Fruit fly (Drosophila melanogaster) whole organism, embryonic: ENCODE measurements around the gene Rbp1-like.

ENCODE experiments used
- BtbVII ChIP-seq: fragments of 200-800 bp; sonication (Bioruptor generic); optimal IDR thresholded peaks from 3 replicates; lab custom pipeline; 2017; ENCODE audit warnings: missing biosample characterization, mild to moderate bottlenecking, missing genetic modification characterization
- CG10321 ChIP-seq: fragments of 200-800 bp; sonication (Bioruptor generic); IDR thresholded peaks from 2 replicates; pipeline ENCODE4 v1.3.6; 2022; ENCODE audit warnings: missing biosample characterization, missing genetic modification characterization
- CG10959 ChIP-seq: fragments of 200-800 bp; sonication (Bioruptor generic); IDR thresholded peaks from 2 replicates; pipeline ENCODE4 v1.3.6; 2022; ENCODE audit warnings: missing biosample characterization, missing genetic modification characterization
- CG10979 ChIP-seq: fragments of 200-800 bp; sonication (Bioruptor generic); optimal IDR thresholded peaks from 2 replicates; lab custom pipeline; 2018; ENCODE audit warnings: missing biosample characterization, mild to moderate bottlenecking, missing genetic modification characterization, moderate library complexity
- CG11456 ChIP-seq: fragments of 200-800 bp; sonication (Bioruptor generic); IDR thresholded peaks from 3 replicates; pipeline ENCODE4 v1.3.6; 2022; ENCODE audit warnings: missing biosample characterization, missing genetic modification characterization
- CG12155 ChIP-seq: fragments of 200-800 bp; sonication (Bioruptor generic); optimal IDR thresholded peaks from 3 replicates; lab custom pipeline; 2016; ENCODE audit warnings: missing biosample characterization, missing genetic modification characterization
- CG1529 ChIP-seq: fragments of 200-800 bp; sonication (Bioruptor generic); optimal IDR thresholded peaks from 3 replicates; lab custom pipeline; 2018; ENCODE audit warnings: missing biosample characterization, missing genetic modification characterization
- CG16863 ChIP-seq: fragments of 200-800 bp; sonication (Bioruptor generic); optimal IDR thresholded peaks from 3 replicates; lab custom pipeline; 2016; ENCODE audit warnings: missing biosample characterization, missing genetic modification characterization
- CG17568 ChIP-seq: fragments of 200-800 bp; sonication (Bioruptor generic); optimal IDR thresholded peaks from 2 replicates; lab custom pipeline; 2018; ENCODE audit warnings: missing biosample characterization, mild to moderate bottlenecking, missing genetic modification characterization, moderate library complexity
- CG18619 ChIP-seq: fragments of 200-800 bp; sonication (Bioruptor generic); optimal IDR thresholded peaks from 3 replicates; lab custom pipeline; 2017; ENCODE audit warnings: missing biosample characterization, mild to moderate bottlenecking, missing genetic modification characterization
- CG18764 ChIP-seq: fragments of 200-800 bp; sonication (Bioruptor generic); optimal IDR thresholded peaks from 3 replicates; lab custom pipeline; 2016; ENCODE audit warnings: missing biosample characterization, missing genetic modification characterization
- CG2120 ChIP-seq: fragments of 200-800 bp; sonication (Bioruptor generic); optimal IDR thresholded peaks from 3 replicates; lab custom pipeline; 2016; ENCODE audit warnings: missing biosample characterization, missing genetic modification characterization
- CG30020 ChIP-seq: fragments of 200-800 bp; optimal IDR thresholded peaks from 2 replicates; lab custom pipeline; 2019; ENCODE audit warnings: missing biosample characterization, mild to moderate bottlenecking, missing genetic modification characterization, moderate library complexity
- CG34224 ChIP-seq: fragments of 200-800 bp; sonication (Bioruptor generic); IDR thresholded peaks from 3 replicates; pipeline ENCODE4 v1.3.6; 2022; ENCODE audit warnings: missing biosample characterization, missing genetic modification characterization; ENCODE audit not compliant: partially characterized antibody
- CG34376 ChIP-seq: fragments of 200-800 bp; sonication (Bioruptor generic); optimal IDR thresholded peaks from 2 replicates; lab custom pipeline; 2018; ENCODE audit warnings: missing biosample characterization, mild to moderate bottlenecking, missing genetic modification characterization
- CG4282 ChIP-seq: fragments of 200-800 bp; sonication (Bioruptor generic); optimal IDR thresholded peaks from 2 replicates; lab custom pipeline; 2016; ENCODE audit warnings: missing biosample characterization, missing genetic modification characterization
- CG43689 ChIP-seq: fragments of 200-800 bp; sonication (Bioruptor generic); IDR thresholded peaks from 2 replicates; pipeline ENCODE4 v1.3.6; 2022; ENCODE audit warnings: missing biosample characterization, missing genetic modification characterization
- CG4730 ChIP-seq: fragments of 200-800 bp; sonication (Bioruptor generic); IDR thresholded peaks from 2 replicates; pipeline ENCODE4 v1.3.6; 2022; ENCODE audit warnings: missing biosample characterization, missing genetic modification characterization
- CG4820 ChIP-seq: fragments of 200-800 bp; sonication (Bioruptor generic); optimal IDR thresholded peaks from 3 replicates; lab custom pipeline; 2016; ENCODE audit warnings: missing biosample characterization, missing genetic modification characterization
- CG6689 ChIP-seq: fragments of 200-800 bp; sonication (Bioruptor generic); IDR thresholded peaks from 2 replicates; pipeline ENCODE4 v1.3.6; 2022; ENCODE audit warnings: missing biosample characterization, missing genetic modification characterization
- CG7556 ChIP-seq: fragments of 200-800 bp; sonication (Bioruptor generic); optimal IDR thresholded peaks from 2 replicates; lab custom pipeline; 2017; ENCODE audit warnings: missing biosample characterization, mild to moderate bottlenecking, missing genetic modification characterization
- CG8924 ChIP-seq: fragments of 200-800 bp; optimal IDR thresholded peaks from 3 replicates; lab custom pipeline; 2019; ENCODE audit warnings: missing biosample characterization, mild to moderate bottlenecking, missing genetic modification characterization, moderate library complexity
- Dfd ChIP-seq, 2 experiments: fragments of >200 bp; optimal IDR thresholded peaks; 2 replicates each; lab custom pipeline; 2017; ENCODE audit warnings: missing biosample characterization in 2 of 2, missing genetic modification characterization in 2 of 2
- Doc2 ChIP-seq: fragments of 200-800 bp; sonication (Bioruptor generic); IDR thresholded peaks from 2 replicates; pipeline ENCODE4 v1.3.6; 2022; ENCODE audit warnings: missing biosample characterization, missing genetic modification characterization
- ERR ChIP-seq: fragments of 200-800 bp; sonication (Bioruptor generic); optimal IDR thresholded peaks from 2 replicates; lab custom pipeline; 2016; ENCODE audit warnings: missing biosample characterization, missing genetic modification characterization
- H15 ChIP-seq: fragments of 200-800 bp; sonication (Bioruptor generic); IDR thresholded peaks from 3 replicates; pipeline ENCODE4 v1.3.6; 2022; ENCODE audit warnings: missing biosample characterization, missing genetic modification characterization
- MBD-R2 ChIP-seq: fragments of 200-800 bp; sonication (Bioruptor generic); IDR thresholded peaks from 2 replicates; pipeline ENCODE4 v1.3.6; 2022; ENCODE audit warnings: missing biosample characterization, missing genetic modification characterization
- Pdp1 ChIP-seq, 2 experiments: fragments of 200-800 bp; sonication (Bioruptor generic); optimal IDR thresholded peaks; 3 replicates each; lab custom pipeline; 2016; ENCODE audit warnings: missing biosample characterization in 2 of 2, missing genetic modification characterization in 2 of 2, mild to moderate bottlenecking in 1 of 2, moderate library complexity in 1 of 2
- Ptx1 ChIP-seq: fragments of 200-800 bp; sonication (Bioruptor generic); IDR thresholded peaks from 2 replicates; pipeline ENCODE4 v1.3.6; 2022; ENCODE audit warnings: missing biosample characterization, missing genetic modification characterization
- Tbp ChIP-seq: fragments of >200 bp; optimal IDR thresholded peaks from 2 replicates; lab custom pipeline; 2018; ENCODE audit warnings: missing biosample characterization, missing genetic modification characterization
- Xrp1 ChIP-seq: fragments of 200-800 bp; sonication (Bioruptor generic); IDR thresholded peaks from 2 replicates; pipeline ENCODE4 v1.3.6; 2022; ENCODE audit warnings: missing biosample characterization, missing genetic modification characterization
- abd-A ChIP-seq: fragments of 200-800 bp; sonication (Bioruptor generic); optimal IDR thresholded peaks from 3 replicates; lab custom pipeline; 2019; ENCODE audit warnings: missing biosample characterization, mild to moderate bottlenecking, missing genetic modification characterization, moderate library complexity
- ara ChIP-seq: fragments of 200-800 bp; sonication (Bioruptor generic); IDR thresholded peaks from 2 replicates; pipeline ENCODE4 v1.3.6; 2022; ENCODE audit warnings: missing biosample characterization, missing genetic modification characterization
- br ChIP-seq: fragments of >200 bp; optimal IDR thresholded peaks from 2 replicates; lab custom pipeline; 2017
- cg ChIP-seq: fragments of 200-800 bp; sonication (Bioruptor generic); optimal IDR thresholded peaks from 3 replicates; lab custom pipeline; 2019; ENCODE audit warnings: missing biosample characterization, mild to moderate bottlenecking, missing genetic modification characterization, moderate library complexity
- chm ChIP-seq: fragments of 200-800 bp; sonication (Bioruptor generic); IDR thresholded peaks from 2 replicates; pipeline ENCODE4 v1.3.6; 2022; ENCODE audit warnings: missing biosample characterization, missing genetic modification characterization
- exex ChIP-seq: fragments of 200-800 bp; sonication (Bioruptor generic); optimal IDR thresholded peaks from 4 replicates; lab custom pipeline; 2018; ENCODE audit warnings: missing biosample characterization, mild to moderate bottlenecking, missing genetic modification characterization, moderate library complexity
- her ChIP-seq: fragments of 200-800 bp; sonication (Bioruptor generic); optimal IDR thresholded peaks from 2 replicates; lab custom pipeline; 2016; ENCODE audit warnings: missing biosample characterization, missing genetic modification characterization
- lmd ChIP-seq: fragments of 200-800 bp; sonication (Bioruptor generic); IDR thresholded peaks from 2 replicates; pipeline ENCODE4 v1.3.6; 2022; ENCODE audit warnings: missing biosample characterization, missing genetic modification characterization
- mam ChIP-seq: fragments of 200-800 bp; sonication (Bioruptor generic); optimal IDR thresholded peaks from 3 replicates; lab custom pipeline; 2016; ENCODE audit warnings: missing biosample characterization, missing genetic modification characterization
- pan ChIP-seq, 4 experiments: fragments of >200 bp in 3 of 4; fragments of 200-800 bp in 1 of 4; sonication (Bioruptor generic) in 1 of 4; optimal IDR thresholded peaks in 3 of 4; IDR thresholded peaks in 1 of 4; 2 replicates each; pipeline versions ENCODE4 v1.3.6 to Lab custom; 2017 to 2022; ENCODE audit warnings: missing biosample characterization in 2 of 4, missing genetic modification characterization in 2 of 4, mixed read lengths in 1 of 4
- schlank ChIP-seq: fragments of 200-800 bp; sonication (Bioruptor generic); optimal IDR thresholded peaks from 2 replicates; lab custom pipeline; 2018; ENCODE audit warnings: missing biosample characterization, mild to moderate bottlenecking, missing genetic modification characterization
- tgo ChIP-seq: fragments of 200-800 bp; sonication (Bioruptor generic); IDR thresholded peaks from 3 replicates; pipeline ENCODE4 v1.3.6; 2022; ENCODE audit warnings: missing biosample characterization, missing genetic modification characterization
- tin ChIP-seq: fragments of 200-800 bp; sonication (Bioruptor generic); optimal IDR thresholded peaks from 3 replicates; lab custom pipeline; 2016; ENCODE audit warnings: missing biosample characterization, missing genetic modification characterization
- tio ChIP-seq: fragments of 200-800 bp; sonication (Bioruptor generic); optimal IDR thresholded peaks from 2 replicates; lab custom pipeline; 2017; ENCODE audit warnings: missing biosample characterization, missing genetic modification characterization, inconsistent platforms
- usp ChIP-seq: fragments of >200 bp; optimal IDR thresholded peaks from 2 replicates; lab custom pipeline; 2017; ENCODE audit warnings: missing biosample characterization, missing genetic modification characterization
- zf30C ChIP-seq: fragments of 200-800 bp; sonication (Bioruptor generic); optimal IDR thresholded peaks from 3 replicates; lab custom pipeline; 2018; ENCODE audit warnings: missing biosample characterization, mild to moderate bottlenecking, missing genetic modification characterization

Gene Rbp1-like

dm6 chrX:13386776-13387175, 2.1 kb upstream of the Rbp1-like start (continued):
- TF ChIP-seq MBD-R2 (GFP tag; lab: Robert Waterston, UW), result no peak
- no peak for TF ChIP-seq CG4282 (GFP tag; lab: Kevin White, UChicago)
- TF ChIP-seq CG43689 (GFP tag; lab: Robert Waterston, UW), result no peak
- TF ChIP-seq cg (GFP tag; lab: Kevin White, UChicago), result peak; percentile 58
- no peak for TF ChIP-seq CG34376 (GFP tag; lab: Kevin White, UChicago)

DNA sequence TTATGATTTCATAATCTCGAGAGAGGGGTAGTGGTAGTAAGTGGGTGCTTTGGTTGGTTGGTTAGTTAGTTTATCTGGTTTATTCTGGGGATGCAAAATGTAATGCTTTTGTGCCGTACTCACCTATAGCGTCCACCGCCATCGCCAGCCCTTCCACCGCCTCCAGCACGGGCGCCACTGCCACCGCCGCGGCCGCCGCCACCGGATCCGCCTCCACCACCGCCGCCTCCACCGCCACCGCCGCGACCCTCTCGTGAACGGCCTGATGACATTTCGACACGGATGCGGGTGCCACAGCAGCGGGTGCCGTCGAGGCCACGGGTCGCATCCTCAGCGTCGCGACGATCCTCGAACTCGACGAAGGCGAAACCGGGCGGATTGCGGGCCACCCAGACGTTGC, 500 bp downstream of the Rbp1-like start:
- TF ChIP-seq CG30020 (tag; lab: Kevin White, UChicago) (no peak), MBD-R2 (GFP tag; lab: Robert Waterston, UW) (0 out of 2 replicates have a peak, but pooled peaks have one; percentile 3), Dfd (GFP tag; optimal IDR thresholded peaks at IDR 0.05; lab: Kevin White, UChicago) (peak in 1 of 2 experiments; percentile 57), Ptx1 (GFP tag; lab: Robert Waterston, UW) (no peak), CG6689 (GFP tag; lab: Robert Waterston, UW) (no peak), cg (GFP tag; lab: Kevin White, UChicago) (peak; percentile 28), Doc2 (GFP tag; lab: Robert Waterston, UW) (no peak)

- TF ChIP-seq CG4730 (GFP tag; lab: Robert Waterston, UW) (peak; percentile 40; the same call in 1 of the 2 replicates), Pdp1 (GFP tag; optimal IDR thresholded peaks at IDR 0.05; lab: Kevin White, UChicago) (peak; percentile 57 to 70), CG16863 (GFP tag; lab: Kevin White, UChicago) (peak; percentile 21), CG10979 (no peak), pan (optimal IDR thresholded peaks at IDR 0.05; lab: Kevin White, UChicago) (no peak), pan (GFP tag; optimal IDR thresholded peaks at IDR 0.05 in 1 of 2, IDR thresholded peaks at IDR 0.05 in 1 of 2) (peak in 1 of 2 experiments; percentile 63), CG2120 (GFP tag; lab: Kevin White, UChicago) (peak; percentile 78), H15 (GFP tag; lab: Robert Waterston, UW) (no peak), tgo (no peak), tio (GFP tag; lab: Kevin White, UChicago) (peak; percentile 28), CG11456 (GFP tag; lab: Robert Waterston, UW) (peak; percentile 68; the same call in 2 of the 3 replicates), CG7556 (GFP tag; lab: Kevin White, UChicago) (no peak), br (lab: Kevin White, UChicago) (no peak), her (GFP tag; lab: Kevin White, UChicago) (peak; percentile 70), exex (tag; lab: Kevin White, UChicago) (peak; percentile 20), Tbp (GFP tag; lab: Kevin White, UChicago) (no peak), CG34224 (peak; percentile 23; the same call in 1 of the 3 replicates), CG8924 (tag; lab: Kevin White, UChicago) (peak; percentile 19), schlank (tag; lab: Kevin White, UChicago) (peak; percentile 45), chm (peak; percentile 71; the same call in 1 of the 2 replicates), Doc2 (GFP tag; lab: Robert Waterston, UW) (no peak), ERR (peak; percentile 55), CG18764 (GFP tag; lab: Kevin White, UChicago) (no peak), Xrp1 (GFP tag; lab: Robert Waterston, UW) (peak; percentile 34), tin (GFP tag; lab: Kevin White, UChicago) (peak; percentile 46), CG10321 (GFP tag; lab: Robert Waterston, UW) (0 out of 2 replicates have a peak, but pooled peaks have one; percentile 23), abd-A (tag; lab: Kevin White, UChicago) (no peak), usp (GFP tag; lab: Kevin White, UChicago) (no peak), mam (peak; percentile 80), CG17568 (GFP tag; lab: Kevin White, UChicago) (peak; percentile 24), CG10959 (GFP tag; lab: Robert Waterston, UW) (0 out of 2 replicates have a peak, but pooled peaks have one; percentile 26), ara (no peak), CG12155 (GFP tag; lab: Kevin White, UChicago) (peak; percentile 52), lmd (GFP tag; lab: Robert Waterston, UW) (peak; percentile 33; the same call in 1 of the 2 replicates), BtbVII (GFP tag; lab: Kevin White, UChicago) (peak; percentile 20), zf30C (no peak), CG18619 (GFP tag; lab: Kevin White, UChicago) (peak; percentile 12), CG1529 (GFP tag; lab: Kevin White, UChicago) (peak; percentile 3), CG4820 (GFP tag; lab: Kevin White, UChicago) (no peak)
Observed at dm6 chrX:13383770-13384169, 907 bp downstream of the Rbp1-like start.
